Fruit fly (Drosophila melanogaster): ENCODE results near the gene CG32086.

Gene CG32086

dm6 chr3L:11554338-11554737 is 29.5 kb downstream of the CG32086 start (continued):
- TF ChIP-seq CG10979 (tag; optimal IDR thresholded peaks at IDR 0.05) (peak; percentile 96), CG13894 (tag; optimal IDR thresholded peaks at IDR 0.05) (no peak), Bdp1 (GFP tag; optimal IDR thresholded peaks at IDR 0.05) (peak; percentile 63), CG18476 (GFP tag; optimal IDR thresholded peaks at IDR 0.05) (peak; percentile 84), Side (GFP tag; optimal IDR thresholded peaks at IDR 0.05) (peak; percentile 76), gce (GFP tag; IDR thresholded peaks at IDR 0.05) (peak; percentile 39; the same call in 1 of the 3 replicates), sens-2 (GFP tag; IDR thresholded peaks at IDR 0.05) (peak; percentile 87), sqz (GFP tag; optimal IDR thresholded peaks at IDR 0.05) (peak; percentile 69), dan (GFP tag; IDR thresholded peaks at IDR 0.05) (no peak; the same call in 1 of the 2 replicates), mld (GFP tag; IDR thresholded peaks at IDR 0.05; ENCODE audit: partially characterized antibody) (no peak), Elba2 (GFP tag; optimal IDR thresholded peaks at IDR 0.05) (peak; percentile 59), gsb-n (tag; optimal IDR thresholded peaks at IDR 0.05) (peak; percentile 91), CG18619 (GFP tag; optimal IDR thresholded peaks at IDR 0.05) (peak; percentile 72), insv (GFP tag; optimal IDR thresholded peaks at IDR 0.05) (peak in 1 of 2 experiments; percentile 12), stwl (tag; optimal IDR thresholded peaks at IDR 0.05) (peak; percentile 74), run (tag; optimal IDR thresholded peaks at IDR 0.05) (peak; percentile 16), otp (GFP tag; IDR thresholded peaks at IDR 0.05) (peak; percentile 88), ash1 (GFP tag; optimal IDR thresholded peaks at IDR 0.05) (no peak), CG4282 (GFP tag; optimal IDR thresholded peaks at IDR 0.05) (no peak), mirr (GFP tag; optimal IDR thresholded peaks at IDR 0.05) (no peak), ci (GFP tag; IDR thresholded peaks at IDR 0.05) (peak; percentile 89), CG4617 (GFP tag; optimal IDR thresholded peaks at IDR 0.05; ENCODE audit: borderline replicate concordance) (peak; percentile 60), CG17361 (GFP tag; IDR thresholded peaks at IDR 0.05) (peak; percentile 91), dimm (GFP tag; IDR thresholded peaks at IDR 0.05) (no peak), slbo (GFP tag; IDR thresholded peaks at IDR 0.05) (peak; percentile 66), CG6175 (GFP tag; IDR thresholded peaks at IDR 0.05) (no peak), CG4707 (GFP tag; optimal IDR thresholded peaks at IDR 0.05) (peak; percentile 67), z (GFP tag; IDR thresholded peaks at IDR 0.05) (0 out of 3 replicates have a peak, but pooled peaks have one; percentile 5), CG31224 (GFP tag; IDR thresholded peaks at IDR 0.05) (peak; percentile 55; the same call in 1 of the 2 replicates), CG7372 (GFP tag; IDR thresholded peaks at IDR 0.05) (peak; percentile 49; the same call in 1 of the 2 replicates), her (GFP tag; optimal IDR thresholded peaks at IDR 0.05) (peak; percentile 46), Stat92E (GFP tag; optimal IDR thresholded peaks at IDR 0.05) (peak in 1 of 3 experiments; percentile 94), dati (GFP tag; IDR thresholded peaks at IDR 0.05) (peak; percentile 54; the same call in 1 of the 2 replicates), Asciz (GFP tag; optimal IDR thresholded peaks at IDR 0.05) (peak; percentile 86), croc (GFP tag; conservative IDR thresholded peaks at IDR 0.05) (peak; percentile 79), ap (GFP tag; IDR thresholded peaks at IDR 0.05) (peak; percentile 68; the same call in 1 of the 2 replicates), MBD-R2 (GFP tag; IDR thresholded peaks at IDR 0.05) (0 out of 2 replicates have a peak, but pooled peaks have one; percentile 9), fd102C (GFP tag; optimal IDR thresholded peaks at IDR 0.05) (peak; percentile 76), prd (optimal IDR thresholded peaks at IDR 0.05) (no peak), prd (GFP tag; IDR thresholded peaks at IDR 0.05) (peak; percentile 92), CG7745 (tag; optimal IDR thresholded peaks at IDR 0.05) (peak; percentile 65), CG6689 (GFP tag; IDR thresholded peaks at IDR 0.05) (peak; percentile 81), CG9876 (GFP tag; optimal IDR thresholded peaks at IDR 0.05) (no peak), CG2199 (GFP tag; IDR thresholded peaks at IDR 0.05) (no peak), CG12104 (GFP tag; optimal IDR thresholded peaks at IDR 0.05) (peak; percentile 78), pho (GFP tag; optimal IDR thresholded peaks at IDR 0.05) (no peak), dpn (GFP tag; optimal IDR thresholded peaks at IDR 0.05) (peak; percentile 70 to 80), phol (tag; optimal IDR thresholded peaks at IDR 0.05) (peak; percentile 91), Nf-YA (GFP tag; IDR thresholded peaks at IDR 0.05) (0 out of 2 replicates have a peak, but pooled peaks have one; percentile 40), CG4730 (GFP tag; IDR thresholded peaks at IDR 0.05) (peak; percentile 61), repo (GFP tag; optimal IDR thresholded peaks at IDR 0.05) (peak; percentile 65)
